Fruit fly (Drosophila melanogaster) whole organism, embryonic: ENCODE data around the gene CG42699.

Experiments
- Adf1 ChIP-seq: fragments of 200-800 bp; sonication (Bioruptor generic); IDR thresholded peaks from 2 replicates; pipeline ENCODE4 v1.3.6; 2022; ENCODE audit warnings: missing biosample characterization, missing genetic modification characterization
- Awh ChIP-seq: fragments of 200-800 bp; sonication (Bioruptor generic); IDR thresholded peaks from 2 replicates; pipeline ENCODE4, ENCODE4 v1.3.6; 2022; ENCODE audit warnings: missing biosample characterization, missing genetic modification characterization
- Bdp1 ChIP-seq: fragments of 200-800 bp; sonication (Bioruptor generic); optimal IDR thresholded peaks from 3 replicates; lab custom pipeline; 2016; ENCODE audit warnings: missing biosample characterization, missing genetic modification characterization
- CG11398 ChIP-seq: fragments of 200-800 bp; sonication (Bioruptor generic); optimal IDR thresholded peaks from 2 replicates; lab custom pipeline; 2016; ENCODE audit warnings: missing biosample characterization, missing genetic modification characterization
- CG11560 ChIP-seq: fragments of 200-800 bp; sonication (Bioruptor generic); IDR thresholded peaks from 3 replicates; pipeline ENCODE4 v1.3.6; 2022; ENCODE audit warnings: missing biosample characterization, missing genetic modification characterization
- CG11695 ChIP-seq: fragments of 200-800 bp; sonication (Bioruptor generic); IDR thresholded peaks from 3 replicates; pipeline ENCODE4 v1.3.6; 2022; ENCODE audit warnings: missing biosample characterization, missing genetic modification characterization
- CG11696 ChIP-seq: fragments of 200-800 bp; sonication (Bioruptor generic); IDR thresholded peaks from 2 replicates; pipeline ENCODE4 v1.3.6; 2022; ENCODE audit warnings: missing biosample characterization, missing genetic modification characterization
- CG12744 ChIP-seq: fragments of 200-800 bp; sonication (Bioruptor generic); optimal IDR thresholded peaks from 2 replicates; lab custom pipeline; 2016; ENCODE audit warnings: missing biosample characterization, missing genetic modification characterization
- CG1792 ChIP-seq: fragments of 200-800 bp; sonication (Bioruptor generic); optimal IDR thresholded peaks from 2 replicates; lab custom pipeline; 2016; ENCODE audit warnings: missing biosample characterization, missing genetic modification characterization
- CG30431 ChIP-seq: fragments of 200-800 bp; sonication (Bioruptor generic); optimal IDR thresholded peaks from 2 replicates; lab custom pipeline; 2017; ENCODE audit warnings: missing biosample characterization, missing genetic modification characterization
- CG3163 ChIP-seq: fragments of 200-800 bp; sonication (Bioruptor generic); optimal IDR thresholded peaks from 3 replicates; lab custom pipeline; 2016; ENCODE audit warnings: missing biosample characterization, missing genetic modification characterization
- CG4360 ChIP-seq: fragments of 200-800 bp; sonication (Bioruptor generic); IDR thresholded peaks from 2 replicates; pipeline ENCODE4 v1.3.6; 2022; ENCODE audit warnings: missing biosample characterization, missing genetic modification characterization
- CG5245 ChIP-seq: fragments of 200-800 bp; sonication (Bioruptor generic); optimal IDR thresholded peaks from 3 replicates; lab custom pipeline; 2016; ENCODE audit warnings: missing biosample characterization, missing genetic modification characterization
- CG6175 ChIP-seq: fragments of 200-800 bp; sonication (Bioruptor generic); IDR thresholded peaks from 3 replicates; pipeline ENCODE4 v1.3.6; 2022; ENCODE audit warnings: missing biosample characterization, missing genetic modification characterization
- CG6683 ChIP-seq: fragments of 200-800 bp; sonication (Bioruptor generic); optimal IDR thresholded peaks from 2 replicates; lab custom pipeline; 2017; ENCODE audit warnings: missing biosample characterization, mild to moderate bottlenecking, missing genetic modification characterization, missing genetic modification reagents
- CG6791 ChIP-seq: fragments of 200-800 bp; sonication (Bioruptor generic); IDR thresholded peaks from 3 replicates; pipeline ENCODE4 v1.3.6; 2022; ENCODE audit warnings: missing biosample characterization, missing genetic modification characterization; ENCODE audit not compliant: partially characterized antibody
- CG8290 ChIP-seq, 3 experiments: fragments of 200-800 bp; sonication (Bioruptor generic); optimal IDR thresholded peaks; 2 replicates each; lab custom pipeline; 2016 to 2019; ENCODE audit warnings: missing biosample characterization in 3 of 3, missing genetic modification characterization in 3 of 3, mild to moderate bottlenecking in 2 of 3, moderate library complexity in 1 of 3
- CG8924 ChIP-seq: fragments of 200-800 bp; optimal IDR thresholded peaks from 3 replicates; lab custom pipeline; 2019; ENCODE audit warnings: missing biosample characterization, mild to moderate bottlenecking, missing genetic modification characterization, moderate library complexity
- CG9215 ChIP-seq: fragments of 200-800 bp; sonication (Bioruptor generic); IDR thresholded peaks from 2 replicates; pipeline ENCODE4 v1.3.6; 2022; ENCODE audit warnings: missing biosample characterization, missing genetic modification characterization
- CG9932 ChIP-seq: fragments of 200-800 bp; sonication (Bioruptor generic); IDR thresholded peaks from 2 replicates; pipeline ENCODE4 v1.3.6; 2022; ENCODE audit warnings: missing biosample characterization, missing genetic modification characterization
- D19B ChIP-seq: fragments of 200-800 bp; sonication (Bioruptor generic); optimal IDR thresholded peaks from 2 replicates; lab custom pipeline; 2017; ENCODE audit warnings: missing biosample characterization, mild to moderate bottlenecking, missing genetic modification characterization
- Dp ChIP-seq: fragments of 200-800 bp; sonication (Bioruptor generic); optimal IDR thresholded peaks from 2 replicates; lab custom pipeline; 2018; ENCODE audit warnings: missing biosample characterization, mild to moderate bottlenecking, missing genetic modification characterization, moderate library complexity
- Fer3 ChIP-seq: fragments of 200-800 bp; sonication (Bioruptor generic); optimal IDR thresholded peaks from 2 replicates; lab custom pipeline; 2018; ENCODE audit warnings: missing biosample characterization, mild to moderate bottlenecking, missing genetic modification characterization, moderate library complexity
- GATAe ChIP-seq: fragments of 200-800 bp; sonication (Bioruptor generic); conservative IDR thresholded peaks from 2 replicates; pipeline ENCODE4 v1.3.6; 2022; ENCODE audit warnings: missing biosample characterization, missing genetic modification characterization
- HmgD ChIP-seq: fragments of 200-800 bp; sonication (Bioruptor generic); optimal IDR thresholded peaks from 3 replicates; lab custom pipeline; 2016; ENCODE audit warnings: missing biosample characterization, missing genetic modification characterization
- Hr3 ChIP-seq: fragments of 200-800 bp; sonication (Bioruptor generic); optimal IDR thresholded peaks from 3 replicates; lab custom pipeline; 2016; ENCODE audit warnings: missing biosample characterization, missing genetic modification characterization
- MBD-R2 ChIP-seq: fragments of 200-800 bp; sonication (Bioruptor generic); IDR thresholded peaks from 2 replicates; pipeline ENCODE4 v1.3.6; 2022; ENCODE audit warnings: missing biosample characterization, missing genetic modification characterization
- Nf-YA ChIP-seq: fragments of 200-800 bp; sonication (Bioruptor generic); IDR thresholded peaks from 2 replicates; pipeline ENCODE4 v1.3.6; 2022; ENCODE audit warnings: missing biosample characterization, missing genetic modification characterization
- Nf-YB ChIP-seq: fragments of 200-800 bp; sonication (Bioruptor generic); optimal IDR thresholded peaks from 3 replicates; lab custom pipeline; 2019; ENCODE audit warnings: missing biosample characterization, mild to moderate bottlenecking, missing genetic modification characterization, moderate library complexity
- Ravus ChIP-seq: fragments of 200-800 bp; sonication (Bioruptor generic); IDR thresholded peaks from 2 replicates; pipeline ENCODE4 v1.3.6; 2022; ENCODE audit warnings: missing biosample characterization, missing genetic modification characterization
- Taf1 ChIP-seq: fragments of 200-800 bp; sonication (Bioruptor generic); IDR thresholded peaks from 2 replicates; pipeline ENCODE4 v1.3.6; 2022; ENCODE audit warnings: missing biosample characterization, missing genetic modification characterization
- Xrp1 ChIP-seq: fragments of 200-800 bp; sonication (Bioruptor generic); IDR thresholded peaks from 2 replicates; pipeline ENCODE4 v1.3.6; 2022; ENCODE audit warnings: missing biosample characterization, missing genetic modification characterization
- al ChIP-seq: fragments of 200-800 bp; sonication (Bioruptor generic); IDR thresholded peaks from 2 replicates; pipeline ENCODE4 v1.3.6; 2022; ENCODE audit warnings: missing biosample characterization, missing genetic modification characterization
- ara ChIP-seq: fragments of 200-800 bp; sonication (Bioruptor generic); IDR thresholded peaks from 2 replicates; pipeline ENCODE4 v1.3.6; 2022; ENCODE audit warnings: missing biosample characterization, missing genetic modification characterization
- bsh ChIP-seq, 2 experiments: fragments of 200-800 bp; sonication (Bioruptor generic); optimal IDR thresholded peaks; 2 replicates each; lab custom pipeline; 2017 to 2018; ENCODE audit warnings: mild to moderate bottlenecking in 2 of 2, missing biosample characterization in 2 of 2, missing genetic modification characterization in 2 of 2, moderate library complexity in 1 of 2
- chn ChIP-seq: fragments of 200-800 bp; sonication (Bioruptor generic); optimal IDR thresholded peaks from 2 replicates; lab custom pipeline; 2016; ENCODE audit warnings: missing biosample characterization, missing genetic modification characterization
- dpn ChIP-seq, 2 experiments: fragments of 200-800 bp; sonication (Bioruptor generic); optimal IDR thresholded peaks; 3 replicates each; lab custom pipeline; 2016; ENCODE audit warnings: missing biosample characterization in 2 of 2, missing genetic modification characterization in 2 of 2
- gfzf ChIP-seq: fragments of 200-800 bp; sonication (Bioruptor generic); optimal IDR thresholded peaks from 2 replicates; lab custom pipeline; 2016; ENCODE audit warnings: missing biosample characterization, mild to moderate bottlenecking, missing genetic modification characterization, moderate library complexity
- h ChIP-seq: fragments of >200 bp; optimal IDR thresholded peaks from 2 replicates; lab custom pipeline; 2017
- klu ChIP-seq: fragments of 200-800 bp; sonication (Bioruptor generic); IDR thresholded peaks from 2 replicates; pipeline ENCODE4 v1.3.6; 2022; ENCODE audit warnings: missing biosample characterization, missing genetic modification characterization
- lola ChIP-seq, 3 experiments: fragments of >200 bp in 2 of 3; fragments of 200-800 bp in 1 of 3; sonication (Bioruptor generic) in 1 of 3; optimal IDR thresholded peaks; 2 replicates each; lab custom pipeline; 2017 to 2019; ENCODE audit warnings: missing biosample characterization in 3 of 3, missing genetic modification characterization in 3 of 3, mild to moderate bottlenecking in 1 of 3, moderate library complexity in 1 of 3
- nau ChIP-seq: fragments of 200-800 bp; sonication (Bioruptor generic); optimal IDR thresholded peaks from 3 replicates; lab custom pipeline; 2017; ENCODE audit warnings: missing biosample characterization, mild to moderate bottlenecking, missing genetic modification characterization, missing genetic modification reagents
- nerfin-2 ChIP-seq: fragments of 200-800 bp; sonication (Bioruptor generic); IDR thresholded peaks from 2 replicates; pipeline ENCODE4 v1.3.6; 2022; ENCODE audit warnings: missing biosample characterization, missing genetic modification characterization; ENCODE audit not compliant: partially characterized antibody
- odd ChIP-seq: fragments of 200-800 bp; sonication (Bioruptor generic); optimal IDR thresholded peaks from 2 replicates; lab custom pipeline; 2017; ENCODE audit warnings: missing biosample characterization, mild to moderate bottlenecking, missing genetic modification characterization
- otp ChIP-seq: fragments of 200-800 bp; sonication (Bioruptor generic); IDR thresholded peaks from 3 replicates; pipeline ENCODE4, ENCODE4 v1.3.6; 2022; ENCODE audit warnings: missing biosample characterization, missing genetic modification characterization
- row ChIP-seq: fragments of 200-800 bp; sonication (Bioruptor generic); IDR thresholded peaks from 3 replicates; pipeline ENCODE4 v1.3.6; 2022; ENCODE audit warnings: missing biosample characterization, missing genetic modification characterization
- seq ChIP-seq: fragments of 200-800 bp; sonication (Bioruptor generic); IDR thresholded peaks from 2 replicates; pipeline ENCODE4 v1.3.6; 2022; ENCODE audit warnings: missing biosample characterization, missing genetic modification characterization
- stwl ChIP-seq: fragments of 200-800 bp; sonication (Bioruptor generic); optimal IDR thresholded peaks from 3 replicates; lab custom pipeline; 2018; ENCODE audit warnings: missing biosample characterization, mild to moderate bottlenecking, missing genetic modification characterization, moderate library complexity
- zen ChIP-seq: fragments of 200-800 bp; sonication (Bioruptor generic); optimal IDR thresholded peaks from 3 replicates; lab custom pipeline; 2018; ENCODE audit warnings: missing biosample characterization, mild to moderate bottlenecking, missing genetic modification characterization, moderate library complexity
- zfh1 ChIP-seq: fragments of 200-800 bp; sonication (Bioruptor generic); IDR thresholded peaks from 3 replicates; pipeline ENCODE4 v1.3.6; 2022; ENCODE audit warnings: missing biosample characterization, missing genetic modification characterization

The CG42699 gene

dm6 chrX:5744992-5745732 is 19.2 kb upstream of the CG42699 start (continued):
- TF ChIP-seq CG4360 (GFP tag; lab: Robert Waterston, UW) = no peak
- TF ChIP-seq Ravus = no peak
- no peak for TF ChIP-seq h
- no peak for TF ChIP-seq odd (GFP tag; lab: Kevin White, UChicago)
- no peak for TF ChIP-seq CG12744 (GFP tag; lab: Kevin White, UChicago)
- TF ChIP-seq CG9215 (GFP tag; lab: Robert Waterston, UW) = peak; percentile 12; the same call in 1 of the 2 replicates
- no peak for TF ChIP-seq Hr3 (GFP tag; lab: Kevin White, UChicago)
- TF ChIP-seq Bdp1 = no peak
- no peak for TF ChIP-seq bsh (GFP tag; optimal IDR thresholded peaks at IDR 0.05; lab: Kevin White, UChicago)
- no peak for TF ChIP-seq CG3163 (GFP tag; lab: Kevin White, UChicago)
- peak; percentile 37; the same call in 1 of the 3 replicates for TF ChIP-seq zfh1 (GFP tag; lab: Robert Waterston, UW)
- no peak for TF ChIP-seq CG6683
- no peak for TF ChIP-seq nau
- no peak for TF ChIP-seq CG5245 (GFP tag; lab: Kevin White, UChicago)
- TF ChIP-seq Nf-YB (GFP tag; lab: Kevin White, UChicago) = no peak
- TF ChIP-seq HmgD = no peak
- no peak for TF ChIP-seq Taf1 (GFP tag; lab: Robert Waterston, UW)
- no peak for TF ChIP-seq Awh (GFP tag; lab: Robert Waterston, UW)
- no peak for TF ChIP-seq CG11696 (GFP tag; lab: Robert Waterston, UW)
- TF ChIP-seq dpn (GFP tag; optimal IDR thresholded peaks at IDR 0.05; lab: Kevin White, UChicago) = peak in 1 of 2 experiments; percentile 4
- TF ChIP-seq CG8290 (GFP tag; optimal IDR thresholded peaks at IDR 0.05; lab: Kevin White, UChicago) = no peak
- peak in 1 of 2 experiments; percentile 41 for TF ChIP-seq CG8290 (tag; optimal IDR thresholded peaks at IDR 0.05; lab: Kevin White, UChicago)
- peak; percentile 47; the same call in 1 of the 2 replicates for TF ChIP-seq nerfin-2 (GFP tag; lab: Robert Waterston, UW)
- no peak for TF ChIP-seq chn
- peak; percentile 62 for TF ChIP-seq CG9932 (GFP tag; lab: Robert Waterston, UW)
- peak; percentile 81 for TF ChIP-seq row (GFP tag; lab: Robert Waterston, UW)
- peak; percentile 73 for TF ChIP-seq Adf1 (GFP tag; lab: Robert Waterston, UW)
- TF ChIP-seq CG11560 (tag; lab: Robert Waterston, UW) = no peak
- TF ChIP-seq CG8924 (tag; lab: Kevin White, UChicago) = peak; percentile 38
- peak; percentile 14; the same call in 1 of the 2 replicates for TF ChIP-seq MBD-R2 (GFP tag; lab: Robert Waterston, UW)
- TF ChIP-seq CG1792 (GFP tag; lab: Kevin White, UChicago) = no peak
- no peak for TF ChIP-seq ara (GFP tag; lab: Robert Waterston, UW)
- TF ChIP-seq CG11398 = no peak
- no peak; the same call in 1 of the 2 replicates for TF ChIP-seq seq (GFP tag; lab: Robert Waterston, UW)
- no peak for TF ChIP-seq zen (tag; lab: Kevin White, UChicago)
- no peak for TF ChIP-seq Dp (GFP tag; lab: Kevin White, UChicago)
- peak in 1 of 3 experiments; percentile 24 for TF ChIP-seq lola (GFP tag; optimal IDR thresholded peaks at IDR 0.05; lab: Kevin White, UChicago)
- no peak for TF ChIP-seq klu
- TF ChIP-seq Nf-YA = no peak
- no peak for TF ChIP-seq stwl (tag; lab: Kevin White, UChicago)
- peak; percentile 68 for TF ChIP-seq CG6175 (GFP tag; lab: Robert Waterston, UW)
- TF ChIP-seq otp (GFP tag; lab: Robert Waterston, UW) = no peak
- no peak for TF ChIP-seq gfzf (GFP tag; lab: Kevin White, UChicago)
- TF ChIP-seq CG30431 (GFP tag; lab: Kevin White, UChicago) = no peak
- TF ChIP-seq D19B (GFP tag; lab: Kevin White, UChicago) = no peak
- no peak for TF ChIP-seq Fer3
- 0 out of 3 replicates have a peak, but pooled peaks have one; percentile 8 for TF ChIP-seq CG11695 (GFP tag; lab: Robert Waterston, UW)
- no peak for TF ChIP-seq GATAe
- TF ChIP-seq al = no peak
- TF ChIP-seq Xrp1 = peak; percentile 39; the same call in 1 of the 2 replicates
- TF ChIP-seq CG6791 (GFP tag; lab: Robert Waterston, UW) = peak; percentile 21; the same call in 2 of the 3 replicates
